Fruit fly (Drosophila melanogaster) whole organism, embryonic: ENCODE results near the gene CG3119.

Source experiments
- Antp ChIP-seq: fragments of 200-800 bp; sonication (Bioruptor generic); optimal IDR thresholded peaks from 3 replicates; lab custom pipeline; 2016; ENCODE audit warnings: missing biosample characterization, missing genetic modification characterization
- Atf6 ChIP-seq: fragments of 200-800 bp; sonication (Bioruptor generic); IDR thresholded peaks from 2 replicates; pipeline ENCODE4 v1.3.6; 2022; ENCODE audit warnings: missing biosample characterization, missing genetic modification characterization
- CG11560 ChIP-seq: fragments of 200-800 bp; sonication (Bioruptor generic); IDR thresholded peaks from 3 replicates; pipeline ENCODE4 v1.3.6; 2022; ENCODE audit warnings: missing biosample characterization, missing genetic modification characterization
- CG12104 ChIP-seq: fragments of 200-800 bp; sonication (Bioruptor generic); optimal IDR thresholded peaks from 3 replicates; lab custom pipeline; 2016; ENCODE audit warnings: missing biosample characterization, missing genetic modification characterization
- CG13123 ChIP-seq: fragments of 200-800 bp; sonication (Bioruptor generic); optimal IDR thresholded peaks from 2 replicates; lab custom pipeline; 2016; ENCODE audit warnings: missing biosample characterization, missing genetic modification characterization
- CG14441 ChIP-seq: fragments of 200-800 bp; sonication (Bioruptor generic); IDR thresholded peaks from 2 replicates; pipeline ENCODE4 v1.3.6; 2022; ENCODE audit warnings: missing biosample characterization, missing genetic modification characterization
- CG15696 ChIP-seq: fragments of 200-800 bp; sonication (Bioruptor generic); optimal IDR thresholded peaks from 2 replicates; lab custom pipeline; 2019; ENCODE audit warnings: missing biosample characterization, mild to moderate bottlenecking, missing genetic modification characterization, moderate library complexity
- CG17186 ChIP-seq: fragments of 200-800 bp; sonication (Bioruptor generic); optimal IDR thresholded peaks from 3 replicates; lab custom pipeline; 2017; ENCODE audit warnings: missing biosample characterization, missing genetic modification reagents, missing genetic modification characterization
- CG17359 ChIP-seq: fragments of 200-800 bp; sonication (Bioruptor generic); optimal IDR thresholded peaks from 3 replicates; lab custom pipeline; 2018; ENCODE audit warnings: missing biosample characterization, mild to moderate bottlenecking, missing genetic modification characterization, moderate library complexity
- CG18764 ChIP-seq: fragments of 200-800 bp; sonication (Bioruptor generic); optimal IDR thresholded peaks from 3 replicates; lab custom pipeline; 2016; ENCODE audit warnings: missing biosample characterization, missing genetic modification characterization
- CG2875 ChIP-seq: fragments of 200-800 bp; sonication (Bioruptor generic); optimal IDR thresholded peaks from 2 replicates; lab custom pipeline; 2017; ENCODE audit warnings: missing biosample characterization, mild to moderate bottlenecking, missing genetic modification characterization, missing genetic modification reagents
- CG30431 ChIP-seq: fragments of 200-800 bp; sonication (Bioruptor generic); optimal IDR thresholded peaks from 2 replicates; lab custom pipeline; 2017; ENCODE audit warnings: missing biosample characterization, missing genetic modification characterization
- CG3281 ChIP-seq: fragments of 200-800 bp; sonication (Bioruptor generic); optimal IDR thresholded peaks from 3 replicates; lab custom pipeline; 2017; ENCODE audit warnings: missing biosample characterization, mild to moderate bottlenecking, missing genetic modification characterization
- CG3847 ChIP-seq: fragments of 200-800 bp; sonication (Bioruptor generic); IDR thresholded peaks from 2 replicates; pipeline ENCODE4 v1.3.6; 2022; ENCODE audit warnings: missing biosample characterization, missing genetic modification characterization
- CG5245 ChIP-seq: fragments of 200-800 bp; sonication (Bioruptor generic); optimal IDR thresholded peaks from 3 replicates; lab custom pipeline; 2016; ENCODE audit warnings: missing biosample characterization, missing genetic modification characterization
- CG5953 ChIP-seq: fragments of 200-800 bp; sonication (Bioruptor generic); IDR thresholded peaks from 2 replicates; pipeline ENCODE4 v1.3.6; 2022; ENCODE audit warnings: missing biosample characterization, missing genetic modification characterization
- CG7372 ChIP-seq: fragments of 200-800 bp; sonication (Bioruptor generic); IDR thresholded peaks from 2 replicates; pipeline ENCODE4 v1.3.6; 2022; ENCODE audit warnings: missing biosample characterization, missing genetic modification characterization
- CG7839 ChIP-seq: fragments of 200-800 bp; sonication (Bioruptor generic); optimal IDR thresholded peaks from 3 replicates; lab custom pipeline; 2018; ENCODE audit warnings: missing biosample characterization, mild to moderate bottlenecking, missing genetic modification characterization, moderate library complexity
- CG8478 ChIP-seq: fragments of >200 bp; optimal IDR thresholded peaks from 2 replicates; lab custom pipeline; 2018
- CG8924 ChIP-seq: fragments of 200-800 bp; optimal IDR thresholded peaks from 3 replicates; lab custom pipeline; 2019; ENCODE audit warnings: missing biosample characterization, mild to moderate bottlenecking, missing genetic modification characterization, moderate library complexity
- Dfd ChIP-seq, 2 experiments: fragments of >200 bp; optimal IDR thresholded peaks; 2 replicates each; lab custom pipeline; 2017; ENCODE audit warnings: missing biosample characterization in 2 of 2, missing genetic modification characterization in 2 of 2
- Dip2 ChIP-seq: fragments of 200-800 bp; sonication (Bioruptor generic); IDR thresholded peaks from 2 replicates; pipeline ENCODE4 v1.3.6; 2022; ENCODE audit warnings: missing biosample characterization, missing genetic modification characterization
- HLHmδ ChIP-seq: fragments of 200-800 bp; sonication (Bioruptor generic); optimal IDR thresholded peaks from 2 replicates; lab custom pipeline; 2018; ENCODE audit warnings: missing biosample characterization, mild to moderate bottlenecking, missing genetic modification characterization, moderate library complexity
- Hr3 ChIP-seq: fragments of 200-800 bp; sonication (Bioruptor generic); optimal IDR thresholded peaks from 3 replicates; lab custom pipeline; 2016; ENCODE audit warnings: missing biosample characterization, missing genetic modification characterization
- Hr39 ChIP-seq: fragments of >200 bp; optimal IDR thresholded peaks from 2 replicates; lab custom pipeline; 2017
- NfI ChIP-seq: fragments of 200-800 bp; sonication (Bioruptor generic); optimal IDR thresholded peaks from 3 replicates; lab custom pipeline; 2018; ENCODE audit warnings: missing biosample characterization, mild to moderate bottlenecking, missing genetic modification characterization, moderate library complexity
- Side ChIP-seq: fragments of 200-800 bp; sonication (Bioruptor generic); optimal IDR thresholded peaks from 2 replicates; lab custom pipeline; 2016; ENCODE audit warnings: missing biosample characterization, missing genetic modification characterization
- Trl ChIP-seq, 3 experiments: fragments of >200 bp in 2 of 3; fragments of 200-800 bp in 1 of 3; sonication (Bioruptor generic) in 1 of 3; optimal IDR thresholded peaks; 2 replicates in 1 of 3; 3 replicates in 2 of 3; lab custom pipeline; 2016 to 2017; ENCODE audit warnings: missing biosample characterization in 1 of 3, missing genetic modification characterization in 1 of 3
- Xbp1 ChIP-seq: fragments of 200-800 bp; sonication (Bioruptor generic); optimal IDR thresholded peaks from 3 replicates; lab custom pipeline; 2016; ENCODE audit warnings: missing biosample characterization, mild to moderate bottlenecking, missing genetic modification characterization
- amos ChIP-seq: fragments of 200-800 bp; sonication (Bioruptor generic); IDR thresholded peaks from 2 replicates; pipeline ENCODE4 v1.3.6; 2022; ENCODE audit warnings: missing biosample characterization, missing genetic modification characterization; ENCODE audit not compliant: partially characterized antibody
- bowl ChIP-seq: fragments of 200-800 bp; sonication (Bioruptor generic); IDR thresholded peaks from 2 replicates; pipeline ENCODE4 v1.3.6; 2022; ENCODE audit warnings: missing biosample characterization, missing genetic modification characterization
- caup ChIP-seq: fragments of 200-800 bp; sonication (Bioruptor generic); optimal IDR thresholded peaks from 3 replicates; lab custom pipeline; 2017; ENCODE audit warnings: missing biosample characterization, mild to moderate bottlenecking, missing genetic modification characterization, moderate library complexity; ENCODE audit not compliant: severe bottlenecking
- eve ChIP-seq, 2 experiments: fragments of >200 bp; optimal IDR thresholded peaks; 2 replicates each; lab custom pipeline; 2017; ENCODE audit warnings: missing biosample characterization in 2 of 2, missing genetic modification characterization in 2 of 2
- fd96Cb ChIP-seq: fragments of 200-800 bp; sonication (Bioruptor generic); optimal IDR thresholded peaks from 2 replicates; lab custom pipeline; 2018; ENCODE audit warnings: missing biosample characterization, mild to moderate bottlenecking, missing genetic modification characterization, moderate library complexity
- gcm ChIP-seq: fragments of 200-800 bp; sonication (Bioruptor generic); optimal IDR thresholded peaks from 2 replicates; lab custom pipeline; 2019; ENCODE audit warnings: missing biosample characterization, mild to moderate bottlenecking, missing genetic modification characterization, moderate library complexity
- ken ChIP-seq: fragments of 200-800 bp; sonication (Bioruptor generic); IDR thresholded peaks from 3 replicates; pipeline ENCODE4 v1.3.6; 2022; ENCODE audit warnings: missing biosample characterization, missing genetic modification characterization
- lbe ChIP-seq: fragments of 200-800 bp; sonication (Bioruptor generic); optimal IDR thresholded peaks from 2 replicates; lab custom pipeline; 2016; ENCODE audit warnings: missing biosample characterization, mild to moderate bottlenecking, missing genetic modification characterization
- nau ChIP-seq: fragments of 200-800 bp; sonication (Bioruptor generic); optimal IDR thresholded peaks from 3 replicates; lab custom pipeline; 2017; ENCODE audit warnings: missing biosample characterization, mild to moderate bottlenecking, missing genetic modification characterization, missing genetic modification reagents
- pan ChIP-seq, 4 experiments: fragments of >200 bp in 3 of 4; fragments of 200-800 bp in 1 of 4; sonication (Bioruptor generic) in 1 of 4; optimal IDR thresholded peaks in 3 of 4; IDR thresholded peaks in 1 of 4; 2 replicates each; pipeline versions ENCODE4 v1.3.6 to Lab custom; 2017 to 2022; ENCODE audit warnings: missing biosample characterization in 2 of 4, missing genetic modification characterization in 2 of 4, mixed read lengths in 1 of 4
- row ChIP-seq: fragments of 200-800 bp; sonication (Bioruptor generic); IDR thresholded peaks from 3 replicates; pipeline ENCODE4 v1.3.6; 2022; ENCODE audit warnings: missing biosample characterization, missing genetic modification characterization
- sd ChIP-seq: fragments of 200-800 bp; sonication (Bioruptor generic); optimal IDR thresholded peaks from 3 replicates; lab custom pipeline; 2018; ENCODE audit warnings: missing biosample characterization, mild to moderate bottlenecking, missing genetic modification characterization, moderate library complexity
- slou ChIP-seq: fragments of 200-800 bp; sonication (Bioruptor generic); optimal IDR thresholded peaks from 3 replicates; lab custom pipeline; 2016; ENCODE audit warnings: missing biosample characterization, missing genetic modification characterization
- sr ChIP-seq: fragments of 200-800 bp; sonication (Bioruptor generic); IDR thresholded peaks from 3 replicates; pipeline ENCODE4 v1.3.6; 2022; ENCODE audit warnings: missing biosample characterization, missing genetic modification characterization
- sug ChIP-seq: fragments of 200-800 bp; optimal IDR thresholded peaks from 2 replicates; lab custom pipeline; 2019; ENCODE audit warnings: missing biosample characterization, mild to moderate bottlenecking, missing genetic modification characterization, moderate library complexity
- tio ChIP-seq: fragments of 200-800 bp; sonication (Bioruptor generic); optimal IDR thresholded peaks from 2 replicates; lab custom pipeline; 2017; ENCODE audit warnings: missing biosample characterization, missing genetic modification characterization, inconsistent platforms
- twi ChIP-seq: fragments of 200-800 bp; optimal IDR thresholded peaks from 2 replicates; lab custom pipeline; 2019; ENCODE audit warnings: missing biosample characterization, mild to moderate bottlenecking, missing genetic modification characterization, moderate library complexity
- vfl ChIP-seq: fragments of 200-800 bp; sonication (Bioruptor generic); optimal IDR thresholded peaks from 2 replicates; lab custom pipeline; 2016; ENCODE audit warnings: missing biosample characterization, missing genetic modification characterization
- zen ChIP-seq: fragments of 200-800 bp; sonication (Bioruptor generic); optimal IDR thresholded peaks from 3 replicates; lab custom pipeline; 2018; ENCODE audit warnings: missing biosample characterization, mild to moderate bottlenecking, missing genetic modification characterization, moderate library complexity
- zfh2 ChIP-seq: fragments of 200-800 bp; sonication (Bioruptor generic); optimal IDR thresholded peaks from 2 replicates; lab custom pipeline; 2016; ENCODE audit warnings: missing biosample characterization, missing genetic modification characterization

CG3119 gene

dm6 chr2L:2882968-2883702 lies 45.5 kb upstream of the CG3119 start (continued):
- TF ChIP-seq CG8924 (peak; percentile 47), caup (GFP tag; lab: Kevin White, UChicago) (peak; percentile 26), NfI (GFP tag; lab: Kevin White, UChicago) (peak; percentile 29), CG18764 (GFP tag; lab: Kevin White, UChicago) (no peak), CG13123 (GFP tag; lab: Kevin White, UChicago) (peak; percentile 43), CG8478 (lab: Kevin White, UChicago) (no peak), zen (peak; percentile 48), Trl (optimal IDR thresholded peaks at IDR 0.05; lab: Kevin White, UChicago) (no peak), Trl (GFP tag; optimal IDR thresholded peaks at IDR 0.05; lab: Kevin White, UChicago) (peak; percentile 43), Atf6 (GFP tag; lab: Robert Waterston, UW) (peak; percentile 68), Xbp1 (GFP tag; lab: Kevin White, UChicago) (peak; percentile 42), row (peak; percentile 79), sug (tag; lab: Kevin White, UChicago) (peak; percentile 75), CG11560 (no peak), pan (optimal IDR thresholded peaks at IDR 0.05; lab: Kevin White, UChicago) (no peak), pan (GFP tag; optimal IDR thresholded peaks at IDR 0.05 in 1 of 2, IDR thresholded peaks at IDR 0.05 in 1 of 2) (no peak), CG3281 (GFP tag; lab: Kevin White, UChicago) (peak; percentile 86), zfh2 (GFP tag; lab: Kevin White, UChicago) (peak; percentile 62), CG5953 (GFP tag; lab: Robert Waterston, UW) (no peak), CG17186 (GFP tag; lab: Kevin White, UChicago) (no peak), Dfd (GFP tag; optimal IDR thresholded peaks at IDR 0.05; lab: Kevin White, UChicago) (no peak), Antp (GFP tag; lab: Kevin White, UChicago) (peak; percentile 36), CG5245 (GFP tag; lab: Kevin White, UChicago) (peak; percentile 14), lbe (GFP tag; lab: Kevin White, UChicago) (peak; percentile 67), Hr39 (lab: Kevin White, UChicago) (no peak), HLHmδ (GFP tag; lab: Kevin White, UChicago) (no peak), CG3847 (GFP tag; lab: Robert Waterston, UW) (peak; percentile 50), Hr3 (peak; percentile 39), amos (GFP tag; lab: Robert Waterston, UW) (no peak; the same call in 1 of the 2 replicates), Side (peak; percentile 9), CG7372 (peak; percentile 39; the same call in 1 of the 2 replicates), CG2875 (GFP tag; lab: Kevin White, UChicago) (peak; percentile 21), tio (GFP tag; lab: Kevin White, UChicago) (no peak), nau (GFP tag; lab: Kevin White, UChicago) (peak; percentile 65), Dip2 (GFP tag; lab: Robert Waterston, UW) (no peak), sd (tag; lab: Kevin White, UChicago) (peak; percentile 3), CG12104 (GFP tag; lab: Kevin White, UChicago) (no peak), CG7839 (tag; lab: Kevin White, UChicago) (peak; percentile 51), sr (0 out of 3 replicates have a peak, but pooled peaks have one; percentile 29), slou (GFP tag; lab: Kevin White, UChicago) (no peak), ken (GFP tag; lab: Robert Waterston, UW) (no peak), vfl (GFP tag; lab: Kevin White, UChicago) (peak; percentile 31), gcm (GFP tag; lab: Kevin White, UChicago) (peak; percentile 51), CG14441 (GFP tag; lab: Robert Waterston, UW) (peak; percentile 55), bowl (no peak), twi (no peak), CG17359 (tag; lab: Kevin White, UChicago) (peak; percentile 61), eve (GFP tag; optimal IDR thresholded peaks at IDR 0.05; lab: Kevin White, UChicago) (no peak), CG30431 (GFP tag; lab: Kevin White, UChicago) (no peak), fd96Cb (peak; percentile 14), CG15696 (tag; lab: Kevin White, UChicago) (no peak)
